Fruit fly (Drosophila melanogaster): ENCODE results near the gene Pgant4.

Pgant4 gene

DNA sequence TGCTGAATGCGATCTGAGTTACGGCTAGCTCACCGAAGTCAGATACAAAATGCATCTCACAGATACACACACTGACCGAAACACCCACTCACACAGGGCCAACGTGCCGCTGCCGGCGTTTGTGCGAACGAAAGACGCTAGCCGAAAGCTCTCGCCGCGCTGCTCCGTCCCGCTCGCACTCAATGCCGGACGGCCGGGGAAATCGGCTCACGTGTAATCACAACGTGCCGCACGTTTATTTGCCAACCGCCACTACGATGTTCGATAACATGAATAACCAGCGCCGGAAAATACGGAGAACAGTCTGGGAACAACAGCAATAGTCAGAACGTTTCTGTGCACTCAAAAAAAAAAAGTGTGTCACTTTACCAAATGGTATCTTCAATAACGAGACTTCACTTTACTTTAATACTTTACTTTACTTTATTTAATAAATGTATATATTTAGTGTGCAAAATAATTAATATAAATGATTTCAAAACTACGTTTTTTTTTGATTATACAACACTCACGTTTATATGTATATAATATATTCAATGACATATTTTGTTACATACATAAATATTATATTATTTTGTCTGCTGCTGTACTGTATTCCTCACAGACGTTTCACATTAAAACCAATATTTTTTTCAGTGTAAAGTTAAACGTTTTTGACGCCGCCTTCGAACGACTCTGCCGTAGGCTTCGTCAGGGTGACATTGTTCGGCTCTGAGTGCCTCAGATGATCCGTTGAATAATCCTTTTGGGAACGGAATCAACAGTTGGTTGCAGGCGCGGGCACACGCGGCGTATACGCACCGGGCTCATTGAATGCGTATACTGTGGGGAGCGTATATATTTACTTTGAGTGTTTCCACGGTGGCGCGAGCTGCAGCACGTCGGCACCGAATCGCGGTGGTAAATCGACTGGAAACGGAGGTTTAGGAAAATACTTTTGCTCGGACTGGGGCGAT, 35.1 kb downstream of the Pgant4 start, which contains the start of gene tim (continued):
- TF ChIP-seq fru (optimal IDR thresholded peaks at IDR 0.05), result no peak
- no peak for TF ChIP-seq Fer1 (GFP tag; optimal IDR thresholded peaks at IDR 0.05)
- no peak for TF ChIP-seq luna (GFP tag; optimal IDR thresholded peaks at IDR 0.05)
- 0 out of 2 replicates have a peak, but pooled peaks have one; percentile 14 for TF ChIP-seq ap (GFP tag; IDR thresholded peaks at IDR 0.05)
- no peak for TF ChIP-seq CG31365 (tag; optimal IDR thresholded peaks at IDR 0.05)
- no peak for TF ChIP-seq croc (GFP tag; conservative IDR thresholded peaks at IDR 0.05)
- TF ChIP-seq tup (GFP tag; optimal IDR thresholded peaks at IDR 0.05), result no peak
- TF ChIP-seq ind (GFP tag; optimal IDR thresholded peaks at IDR 0.05), result peak; percentile 28
- 0 out of 3 replicates have a peak, but pooled peaks have one; percentile 36 for TF ChIP-seq dysf (GFP tag; IDR thresholded peaks at IDR 0.05)
- no peak for TF ChIP-seq CG11398 (GFP tag; optimal IDR thresholded peaks at IDR 0.05)
- TF ChIP-seq CG18619 (GFP tag; optimal IDR thresholded peaks at IDR 0.05), result peak; percentile 41
- no peak for TF ChIP-seq yki (optimal IDR thresholded peaks at IDR 0.05)
- TF ChIP-seq tin (GFP tag; optimal IDR thresholded peaks at IDR 0.05), result peak; percentile 5
- no peak for TF ChIP-seq CG6654 (GFP tag; optimal IDR thresholded peaks at IDR 0.05)
- TF ChIP-seq E2f2 (GFP tag; IDR thresholded peaks at IDR 0.05), result no peak
- TF ChIP-seq CG15479 (GFP tag; optimal IDR thresholded peaks at IDR 0.05), result no peak
- no peak for TF ChIP-seq maf-S (GFP tag; optimal IDR thresholded peaks at IDR 0.05)
- TF ChIP-seq danr (GFP tag; IDR thresholded peaks at IDR 0.05), result no peak
- no peak for TF ChIP-seq gem (tag; optimal IDR thresholded peaks at IDR 0.05)
- TF ChIP-seq ssp (GFP tag; IDR thresholded peaks at IDR 0.05), result no peak
- no peak for TF ChIP-seq CG2199 (GFP tag; IDR thresholded peaks at IDR 0.05)
- TF ChIP-seq lab (GFP tag; optimal IDR thresholded peaks at IDR 0.05), result peak; percentile 17
- TF ChIP-seq so (GFP tag; IDR thresholded peaks at IDR 0.05), result no peak
- peak; percentile 7; the same call in 1 of the 2 replicates for TF ChIP-seq CG9932 (GFP tag; IDR thresholded peaks at IDR 0.05)
- no peak for TF ChIP-seq CG16779 (GFP tag; IDR thresholded peaks at IDR 0.05)
- TF ChIP-seq Ets65A (GFP tag), result peak; percentile 69
- peak; percentile 44 for TF ChIP-seq CG17385 (GFP tag; optimal IDR thresholded peaks at IDR 0.05)
- peak; percentile 57 for TF ChIP-seq bbx (GFP tag; IDR thresholded peaks at IDR 0.05; ENCODE audit: partially characterized antibody)
- no peak for TF ChIP-seq caup (GFP tag; optimal IDR thresholded peaks at IDR 0.05; ENCODE audit: severe bottlenecking)
- peak; percentile 66 for TF ChIP-seq PHDP (tag; optimal IDR thresholded peaks at IDR 0.05)
- TF ChIP-seq odd (GFP tag; optimal IDR thresholded peaks at IDR 0.05), result peak; percentile 36
- TF ChIP-seq CG17361 (GFP tag; IDR thresholded peaks at IDR 0.05), result peak; percentile 51; the same call in 2 of the 3 replicates
- TF ChIP-seq Dp (GFP tag; optimal IDR thresholded peaks at IDR 0.05), result no peak
- TF ChIP-seq Hr3 (GFP tag; optimal IDR thresholded peaks at IDR 0.05), result peak; percentile 20
- no peak for TF ChIP-seq CG10565 (GFP tag; optimal IDR thresholded peaks at IDR 0.05)
- TF ChIP-seq CG15601 (tag; optimal IDR thresholded peaks at IDR 0.05), result no peak
- peak; percentile 91 for TF ChIP-seq sr (GFP tag; IDR thresholded peaks at IDR 0.05)
- no peak for TF ChIP-seq CG6683 (GFP tag; optimal IDR thresholded peaks at IDR 0.05)
- TF ChIP-seq vvl (GFP tag; IDR thresholded peaks at IDR 0.05), result peak; percentile 46
- TF ChIP-seq dmrt11E (tag; optimal IDR thresholded peaks at IDR 0.05), result no peak
- TF ChIP-seq CG8388 (GFP tag; optimal IDR thresholded peaks at IDR 0.05), result peak; percentile 27
- TF ChIP-seq CG13287 (GFP tag; IDR thresholded peaks at IDR 0.05; ENCODE audit: partially characterized antibody), result peak; percentile 25; the same call in 1 of the 2 replicates
- TF ChIP-seq Neu2 (GFP tag; optimal IDR thresholded peaks at IDR 0.05; ENCODE audit: borderline replicate concordance), result no peak
- TF ChIP-seq CG18262 (tag; optimal IDR thresholded peaks at IDR 0.05), result peak; percentile 48
- TF ChIP-seq CG10979 (tag; optimal IDR thresholded peaks at IDR 0.05), result peak; percentile 50
- TF ChIP-seq CG9215 (GFP tag; IDR thresholded peaks at IDR 0.05), result no peak
- 0 out of 2 replicates have a peak, but pooled peaks have one; percentile 9 for TF ChIP-seq CG6689 (GFP tag; IDR thresholded peaks at IDR 0.05)
- TF ChIP-seq NfI (GFP tag; optimal IDR thresholded peaks at IDR 0.05), result no peak
- no peak for TF ChIP-seq Kr (GFP tag; optimal IDR thresholded peaks at IDR 0.05)
